Worm (Caenorhabditis elegans): ENCODE data around the gene best-2.
A peak's percentile ranks its signal among the peaks of the same experiment; 100 is the strongest.

best-2 gene

ce11 chrIV:13098652-13099051, 14.2 kb downstream of the best-2 start, which contains the start of the genes dli-1, tin-9.2 and exos-4.1 (continued):
- TF ChIP-seq nhr-84 (tag; optimal IDR thresholded peaks at IDR 0.05) = no peak
- TF ChIP-seq ets-5 (GFP tag; IDR thresholded peaks at IDR 0.05) = no peak
- TF ChIP-seq dsc-1 (tag; optimal IDR thresholded peaks at IDR 0.05) = peak; percentile 74
- TF ChIP-seq ces-1 (GFP tag; optimal IDR thresholded peaks at IDR 0.05) = no peak
- TF ChIP-seq Y116A8C.19 (tag; optimal IDR thresholded peaks at IDR 0.05; ENCODE audit: borderline replicate concordance) = no peak
- TF ChIP-seq ama-1 (optimal IDR thresholded peaks at IDR 0.05) = peak; percentile 16
- TF ChIP-seq pag-3 (tag; optimal IDR thresholded peaks at IDR 0.05; ENCODE audit: borderline replicate concordance, insufficient read depth) = no peak
- TF ChIP-seq nhr-85 (tag) = peak; percentile 83
- TF ChIP-seq sox-4 (tag; optimal IDR thresholded peaks at IDR 0.05) = no peak
- peak; percentile 62 for TF ChIP-seq blmp-1 (tag; optimal IDR thresholded peaks at IDR 0.05)
- TF ChIP-seq ztf-4 (tag; optimal IDR thresholded peaks at IDR 0.05) = no peak

- TF ChIP-seq aly-2 (tag; optimal IDR thresholded peaks at IDR 0.05) = peak; percentile 13
- no peak for TF ChIP-seq ets-5 (GFP tag; IDR thresholded peaks at IDR 0.05)
- TF ChIP-seq lin-14 (GFP tag; optimal IDR thresholded peaks at IDR 0.05) = no peak
- no peak for TF ChIP-seq ces-1 (GFP tag; optimal IDR thresholded peaks at IDR 0.05)
- TF ChIP-seq irx-1 (tag; optimal IDR thresholded peaks at IDR 0.05) = no peak
These were observed 16.1 kb downstream of the best-2 start for ce11 chrIV:13096778-13097177.

- TF ChIP-seq unc-62 (GFP tag; optimal IDR thresholded peaks at IDR 0.05) (no peak), efl-1 (optimal IDR thresholded peaks at IDR 0.05) (no peak), efl-1 (GFP tag; optimal IDR thresholded peaks at IDR 0.05 in 1 of 2) (peak in 1 of 2 experiments; percentile 57)
These were observed 17.4 kb downstream of the best-2 start, which contains the start of gene rfc-3 for ce11 chrIV:13095462-13095861. TSS of gene rfc-3 (plus strand) at chrIV:13095762.

ce11 chrIV:13093677-13094076, 19.2 kb downstream of the best-2 start, which contains the start of the genes prcc-1 and C39E9.12:
TSS of gene prcc-1 (minus strand) at chrIV:13093795.
TSS of gene C39E9.12 (plus strand) at chrIV:13094007.
- peak; percentile 79 for TF ChIP-seq rnt-1 (tag; optimal IDR thresholded peaks at IDR 0.05)
- TF ChIP-seq blmp-1 (tag; optimal IDR thresholded peaks at IDR 0.05) = no peak
- peak; percentile 85 for TF ChIP-seq C16A3.4 (tag; optimal IDR thresholded peaks at IDR 0.05)
- peak; percentile 56 for TF ChIP-seq fkh-8 (tag; optimal IDR thresholded peaks at IDR 0.05)
- TF ChIP-seq ztf-11 (tag; optimal IDR thresholded peaks at IDR 0.05) = no peak
- peak; percentile 27 to 78 (median 63) for TF ChIP-seq ceh-82 (tag; optimal IDR thresholded peaks at IDR 0.05)
- TF ChIP-seq lin-35 (GFP tag; optimal IDR thresholded peaks at IDR 0.05) = peak; percentile 92 to 97
- no peak for TF ChIP-seq pag-3 (tag; optimal IDR thresholded peaks at IDR 0.05; ENCODE audit: borderline replicate concordance, insufficient read depth)
- TF ChIP-seq xbp-1 (tag; optimal IDR thresholded peaks at IDR 0.05) = peak; percentile 55
- TF ChIP-seq nhr-47 (tag; optimal IDR thresholded peaks at IDR 0.05) = peak; percentile 75
- peak; percentile 67 for TF ChIP-seq lin-14 (GFP tag; optimal IDR thresholded peaks at IDR 0.05)
- TF ChIP-seq dpl-1 (GFP tag; optimal IDR thresholded peaks at IDR 0.05) = peak; percentile 88 to 95 (median 92)
- TF ChIP-seq efl-1 (optimal IDR thresholded peaks at IDR 0.05) = peak; percentile 93 to 94
- TF ChIP-seq efl-1 (GFP tag; optimal IDR thresholded peaks at IDR 0.05 in 1 of 2) = peak; percentile 92 to 99
- peak; percentile 43; the same call in 1 of the 2 replicates for TF ChIP-seq nhr-19 (GFP tag; conservative IDR thresholded peaks at IDR 0.05)
- TF ChIP-seq mdl-1 (tag; optimal IDR thresholded peaks at IDR 0.05) = peak in 1 of 2 experiments; percentile 56
- peak; percentile 73 for TF ChIP-seq unc-130 (tag; optimal IDR thresholded peaks at IDR 0.05)
- TF ChIP-seq ama-1 (optimal IDR thresholded peaks at IDR 0.05) = no peak
- peak; percentile 14 for TF ChIP-seq C04F5.9 (tag; optimal IDR thresholded peaks at IDR 0.05)
- no peak for TF ChIP-seq C34B4.2 (tag; optimal IDR thresholded peaks at IDR 0.05)
- TF ChIP-seq snu-23 (GFP tag; optimal IDR thresholded peaks at IDR 0.05) = peak; percentile 80
- peak; percentile 46 for TF ChIP-seq nhr-85 (tag)
- TF ChIP-seq lin-13 (GFP tag; optimal IDR thresholded peaks at IDR 0.05) = peak; percentile 69
- TF ChIP-seq skn-1 (tag; optimal IDR thresholded peaks at IDR 0.05) = peak; percentile 66
- peak; percentile 21 for TF ChIP-seq dsc-1 (tag; optimal IDR thresholded peaks at IDR 0.05)
- peak; percentile 37 for TF ChIP-seq unc-86 (tag; optimal IDR thresholded peaks at IDR 0.05)
- peak; percentile 73 to 91 for TF ChIP-seq lsy-2 (tag; optimal IDR thresholded peaks at IDR 0.05)
- peak; percentile 63 for TF ChIP-seq fos-1 (tag; optimal IDR thresholded peaks at IDR 0.05)
- no peak for TF ChIP-seq hlh-4 (tag; optimal IDR thresholded peaks at IDR 0.05)
- TF ChIP-seq nhr-20 (tag; optimal IDR thresholded peaks at IDR 0.05) = peak; percentile 53
- TF ChIP-seq snpc-4 (tag; optimal IDR thresholded peaks at IDR 0.05) = no peak
- TF ChIP-seq nhr-77 (tag; optimal IDR thresholded peaks at IDR 0.05) = peak; percentile 54
- TF ChIP-seq mef-2 (tag; optimal IDR thresholded peaks at IDR 0.05) = no peak
- peak; percentile 62 for TF ChIP-seq swsn-7 (tag; optimal IDR thresholded peaks at IDR 0.05)
- TF ChIP-seq nhr-71 (tag; optimal IDR thresholded peaks at IDR 0.05) = peak; percentile 73
- peak; percentile 84 for TF ChIP-seq lin-15B (tag; optimal IDR thresholded peaks at IDR 0.05)
- TF ChIP-seq lir-3 (tag; optimal IDR thresholded peaks at IDR 0.05; ENCODE audit: poor library complexity) = peak; percentile 10
- no peak for TF ChIP-seq sox-4 (tag; optimal IDR thresholded peaks at IDR 0.05)

All from whole organism, L1 larva.